Worm (Caenorhabditis elegans): ENCODE results near the gene syp-1.

The syp-1 gene

ce11 chrV:16355941-16356340, 48.1 kb upstream of the syp-1 start:
- TF ChIP-seq vab-15 (tag; optimal IDR thresholded peaks at IDR 0.05) (no peak), ces-1 (GFP tag; optimal IDR thresholded peaks at IDR 0.05) (no peak), mdl-1 (tag; optimal IDR thresholded peaks at IDR 0.05) (peak; percentile 67 to 92), irx-1 (tag; optimal IDR thresholded peaks at IDR 0.05) (peak; percentile 81), mep-1 (tag; optimal IDR thresholded peaks at IDR 0.05) (peak; percentile 77), C04F5.9 (tag; optimal IDR thresholded peaks at IDR 0.05) (no peak), lin-15B (tag; optimal IDR thresholded peaks at IDR 0.05) (peak; percentile 12), Y116A8C.19 (tag; optimal IDR thresholded peaks at IDR 0.05; ENCODE audit: borderline replicate concordance) (no peak), lir-3 (tag; optimal IDR thresholded peaks at IDR 0.05; ENCODE audit: poor library complexity) (no peak), tlp-1 (tag; optimal IDR thresholded peaks at IDR 0.05) (no peak), fkh-4 (tag; optimal IDR thresholded peaks at IDR 0.05; ENCODE audit: borderline replicate concordance) (no peak), nhr-19 (GFP tag; conservative IDR thresholded peaks at IDR 0.05) (peak; percentile 84), C16A3.4 (tag; optimal IDR thresholded peaks at IDR 0.05) (peak; percentile 73), ceh-63 (GFP tag; optimal IDR thresholded peaks at IDR 0.05) (no peak), alr-1 (tag; optimal IDR thresholded peaks at IDR 0.05; ENCODE audit: borderline replicate concordance) (no peak), ztf-11 (tag; optimal IDR thresholded peaks at IDR 0.05) (peak in 1 of 2 experiments; percentile 67), lin-13 (GFP tag; optimal IDR thresholded peaks at IDR 0.05) (peak; percentile 75), grh-1 (GFP tag; IDR thresholded peaks at IDR 0.05) (no peak), xbp-1 (tag; optimal IDR thresholded peaks at IDR 0.05) (peak; percentile 83), pag-3 (tag; optimal IDR thresholded peaks at IDR 0.05; ENCODE audit: borderline replicate concordance, insufficient read depth) (no peak), hpl-2 (GFP tag; optimal IDR thresholded peaks at IDR 0.05) (no peak), tbx-2 (tag; optimal IDR thresholded peaks at IDR 0.05) (peak; percentile 90), nhr-237 (tag; optimal IDR thresholded peaks at IDR 0.05) (peak; percentile 60), sptf-1 (tag; optimal IDR thresholded peaks at IDR 0.05) (no peak), F16B12.6 (tag; optimal IDR thresholded peaks at IDR 0.05) (peak; percentile 33), unc-62 (GFP tag; optimal IDR thresholded peaks at IDR 0.05) (no peak), ama-1 (optimal IDR thresholded peaks at IDR 0.05) (no peak), nhr-84 (tag; optimal IDR thresholded peaks at IDR 0.05) (no peak), nhr-85 (tag) (peak; percentile 95), hlh-4 (tag; optimal IDR thresholded peaks at IDR 0.05) (no peak), nhr-12 (tag; optimal IDR thresholded peaks at IDR 0.05) (no peak), nhr-11 (tag; optimal IDR thresholded peaks at IDR 0.05) (peak; percentile 5), lin-35 (GFP tag; optimal IDR thresholded peaks at IDR 0.05) (peak; percentile 72 to 85), snu-23 (GFP tag; optimal IDR thresholded peaks at IDR 0.05) (peak; percentile 96), snpc-4 (tag; optimal IDR thresholded peaks at IDR 0.05) (peak; percentile 86), zag-1 (tag; optimal IDR thresholded peaks at IDR 0.05) (no peak), ztf-4 (tag; optimal IDR thresholded peaks at IDR 0.05) (peak; percentile 67), dsc-1 (tag; optimal IDR thresholded peaks at IDR 0.05) (peak; percentile 77), unc-98 (GFP tag; IDR thresholded peaks at IDR 0.05) (no peak), nhr-20 (tag; optimal IDR thresholded peaks at IDR 0.05) (peak; percentile 95), unc-30 (tag; optimal IDR thresholded peaks at IDR 0.05) (no peak), swsn-7 (tag; optimal IDR thresholded peaks at IDR 0.05) (peak; percentile 92), mab-9 (GFP tag; IDR thresholded peaks at IDR 0.05) (peak; percentile 38; the same call in 1 of the 2 replicates), fos-1 (tag; optimal IDR thresholded peaks at IDR 0.05) (peak; percentile 79), C34B4.2 (tag; optimal IDR thresholded peaks at IDR 0.05) (no peak), egl-13 (tag; optimal IDR thresholded peaks at IDR 0.05) (peak; percentile 79), elt-3 (tag; optimal IDR thresholded peaks at IDR 0.05) (peak in 3 of 6 experiments; percentile 75 to 83 (median 81)), unc-130 (tag; optimal IDR thresholded peaks at IDR 0.05) (no peak), ceh-90 (tag; optimal IDR thresholded peaks at IDR 0.05) (no peak), elt-2 (tag; optimal IDR thresholded peaks at IDR 0.05) (peak; percentile 87), nhr-90 (tag; optimal IDR thresholded peaks at IDR 0.05; ENCODE audit: poor library complexity) (peak; percentile 83), pax-3 (tag; optimal IDR thresholded peaks at IDR 0.05) (peak; percentile 76), hlh-17 (GFP tag; optimal IDR thresholded peaks at IDR 0.05; ENCODE audit: borderline replicate concordance) (no peak)

All from whole organism, L1 larva.